Worm (Caenorhabditis elegans) whole organism, young adult: ENCODE measurements around the gene C25E10.17.

Source experiments
- attf-6 ChIP-seq: fragments of 200-800 bp; sonication (Bioruptor generic); IDR thresholded peaks from 2 replicates; pipeline ENCODE4 v1.3.6; 2022; ENCODE audit warnings: missing genetic modification reagents, missing genetic modification characterization, missing compliant biosample characterization
- egrh-3 ChIP-seq: fragments of 200-800 bp; sonication (Bioruptor generic); IDR thresholded peaks from 2 replicates; pipeline ENCODE4 v1.3.6; 2022; ENCODE audit warnings: missing genetic modification reagents, missing genetic modification characterization, missing compliant biosample characterization
- hmg-1.2 ChIP-seq: fragments of 200-800 bp; sonication (Bioruptor generic); IDR thresholded peaks from 2 replicates; pipeline ENCODE4 v1.3.6; 2022; ENCODE audit warnings: missing genetic modification reagents, missing genetic modification characterization, missing compliant biosample characterization
- hrde-1 ChIP-seq: sonication (generic microtip); optimal IDR thresholded peaks from 2 replicates; lab custom pipeline; 2016; ENCODE audit warnings: missing genetic modification characterization, mild to moderate bottlenecking, missing compliant biosample characterization, moderate library complexity, missing genotype, missing genetic modification reagents, borderline replicate concordance
- lin-35 ChIP-seq, 3 experiments: fragments of 150-350 bp in 2 of 3; sonication (generic microtip) in 1 of 3; optimal IDR thresholded peaks; 2 replicates each; lab custom pipeline; 2014 to 2018; ENCODE audit warnings: missing biosample characterization in 3 of 3, missing genetic modification characterization in 3 of 3, missing genetic modification reagents in 3 of 3
- madf-6 ChIP-seq: fragments of 200-800 bp; sonication (Bioruptor generic); IDR thresholded peaks from 2 replicates; pipeline ENCODE4 v1.3.6; 2022; ENCODE audit warnings: missing genetic modification reagents, missing genetic modification characterization, missing compliant biosample characterization
- pha-4 ChIP-seq: fragments of 150-350 bp; sonication (generic microtip); optimal IDR thresholded peaks from 2 replicates; lab custom pipeline; 2014; ENCODE audit warnings: missing biosample characterization, missing genetic modification reagents, missing genetic modification characterization
- unc-62 ChIP-seq: fragments of 150-350 bp; optimal IDR thresholded peaks from 2 replicates; lab custom pipeline; 2014; ENCODE audit warnings: missing biosample characterization, missing genetic modification reagents, missing genetic modification characterization

ce11 chrV:9081410-9081809 is 34.0 kb upstream of the C25E10.17 start:
- TF ChIP-seq pha-4 (no peak), egrh-3 (no peak), hmg-1.2 (no peak), attf-6 (GFP tag; lab: Robert Waterston, UW) (no peak), unc-62 (GFP tag; lab: Kevin White, UChicago) (no peak), madf-6 (no peak), hrde-1 (tag; lab: Kevin White, UChicago) (no peak), lin-35 (GFP tag; optimal IDR thresholded peaks at IDR 0.05; lab: Kevin White, UChicago) (no peak)
